Fruit fly (Drosophila melanogaster): ENCODE results near the gene Rpn3.

Rpn3 gene

DNA sequence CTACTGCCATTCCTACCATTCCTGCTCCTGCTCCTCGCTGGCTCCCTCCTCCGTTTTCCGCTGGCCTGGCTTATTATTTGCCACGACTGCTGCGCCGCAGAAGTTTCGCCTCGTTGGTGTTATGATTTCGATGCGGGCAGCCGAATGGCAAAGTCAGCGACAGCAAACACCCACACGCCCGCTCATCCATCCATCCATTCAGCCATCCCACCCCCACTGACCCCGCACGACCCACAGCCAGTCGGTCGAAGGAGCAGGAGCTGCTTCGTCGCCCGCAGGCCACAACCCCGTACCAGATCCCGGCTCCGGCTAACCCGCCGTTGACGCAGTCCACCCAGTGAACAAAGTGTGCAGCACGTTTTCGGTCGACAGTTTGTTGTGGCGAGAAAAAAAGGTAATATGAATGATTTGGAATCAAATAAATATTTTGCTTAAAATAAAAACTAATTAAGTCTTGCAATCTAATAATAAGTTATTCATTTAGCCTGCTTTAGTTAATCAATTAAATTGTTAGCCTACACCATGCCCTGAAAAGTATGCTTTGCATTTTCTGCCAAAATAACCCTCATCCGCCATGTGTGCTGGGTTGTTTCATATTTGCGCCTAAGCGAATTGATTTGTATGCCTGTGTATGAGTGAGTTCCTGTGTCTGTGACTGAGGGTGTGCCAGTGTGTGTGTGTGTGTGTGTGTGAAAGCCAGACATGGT lies 24.9 kb upstream of the Rpn3 start (continued):
- TF ChIP-seq HHEX (GFP tag; optimal IDR thresholded peaks at IDR 0.05): peak; percentile 14
- TF ChIP-seq Hr3 (GFP tag; optimal IDR thresholded peaks at IDR 0.05): no peak
- TF ChIP-seq wdn (GFP tag; IDR thresholded peaks at IDR 0.05): no peak
- no peak for TF ChIP-seq da (GFP tag; optimal IDR thresholded peaks at IDR 0.05)
- TF ChIP-seq CG17568 (GFP tag; optimal IDR thresholded peaks at IDR 0.05): no peak
- TF ChIP-seq slp2 (GFP tag; optimal IDR thresholded peaks at IDR 0.05): no peak
- TF ChIP-seq CG9797 (GFP tag; optimal IDR thresholded peaks at IDR 0.05): no peak
- TF ChIP-seq CG12236 (GFP tag; optimal IDR thresholded peaks at IDR 0.05): no peak
- TF ChIP-seq chinmo (GFP tag; IDR thresholded peaks at IDR 0.05; ENCODE audit: partially characterized antibody): no peak
- peak; percentile 35 for TF ChIP-seq CG1603 (tag; optimal IDR thresholded peaks at IDR 0.05)
- no peak for TF ChIP-seq CG11560 (tag; IDR thresholded peaks at IDR 0.05)
- no peak for TF ChIP-seq ato (GFP tag; IDR thresholded peaks at IDR 0.05; ENCODE audit: partially characterized antibody)
- peak; percentile 6 for TF ChIP-seq CG16863 (GFP tag; optimal IDR thresholded peaks at IDR 0.05)
- no peak for TF ChIP-seq pfk (GFP tag; optimal IDR thresholded peaks at IDR 0.05)
- TF ChIP-seq Chrac-16 (GFP tag; optimal IDR thresholded peaks at IDR 0.05): peak; percentile 23
- TF ChIP-seq Awh (GFP tag; IDR thresholded peaks at IDR 0.05): no peak
- no peak for TF ChIP-seq jigr1 (GFP tag; IDR thresholded peaks at IDR 0.05)
- no peak for TF ChIP-seq CG8089 (GFP tag; optimal IDR thresholded peaks at IDR 0.05)
- no peak for TF ChIP-seq shn (GFP tag; optimal IDR thresholded peaks at IDR 0.05)
- no peak for TF ChIP-seq CG33557 (GFP tag; optimal IDR thresholded peaks at IDR 0.05)
- TF ChIP-seq croc (GFP tag; conservative IDR thresholded peaks at IDR 0.05): peak; percentile 20; the same call in 2 of the 3 replicates
- no peak for TF ChIP-seq Dip2 (GFP tag; IDR thresholded peaks at IDR 0.05)
- no peak for TF ChIP-seq CG6654 (GFP tag; optimal IDR thresholded peaks at IDR 0.05)
- peak; percentile 25 for TF ChIP-seq Asciz (GFP tag; optimal IDR thresholded peaks at IDR 0.05)
- TF ChIP-seq Oli (tag; optimal IDR thresholded peaks at IDR 0.05): peak; percentile 57
- peak; percentile 79 for TF ChIP-seq crol (GFP tag; IDR thresholded peaks at IDR 0.05)
- TF ChIP-seq sens-2 (GFP tag; IDR thresholded peaks at IDR 0.05): no peak
- TF ChIP-seq CG31224 (GFP tag; IDR thresholded peaks at IDR 0.05): no peak
- TF ChIP-seq rib (GFP tag; IDR thresholded peaks at IDR 0.05): no peak
- TF ChIP-seq Dbx (GFP tag; IDR thresholded peaks at IDR 0.05): no peak
- no peak for TF ChIP-seq CG6254 (GFP tag; optimal IDR thresholded peaks at IDR 0.05)
- TF ChIP-seq peb (GFP tag; IDR thresholded peaks at IDR 0.05): no peak
- TF ChIP-seq tll (GFP tag; optimal IDR thresholded peaks at IDR 0.05): no peak
- peak; percentile 53; the same call in 2 of the 3 replicates for TF ChIP-seq CG17361 (GFP tag; IDR thresholded peaks at IDR 0.05)
- no peak for TF ChIP-seq Camta (GFP tag; optimal IDR thresholded peaks at IDR 0.05)
- no peak for TF ChIP-seq maf-S (GFP tag; optimal IDR thresholded peaks at IDR 0.05)
- TF ChIP-seq ken (GFP tag; IDR thresholded peaks at IDR 0.05): 0 out of 3 replicates have a peak, but pooled peaks have one; percentile 16
- TF ChIP-seq zen2 (GFP tag; IDR thresholded peaks at IDR 0.05; ENCODE audit: partially characterized antibody): 0 out of 3 replicates have a peak, but pooled peaks have one; percentile 3
- peak; percentile 34 for TF ChIP-seq pho (GFP tag; optimal IDR thresholded peaks at IDR 0.05)
- peak; percentile 56 for TF ChIP-seq CG17385 (GFP tag; optimal IDR thresholded peaks at IDR 0.05)
- no peak for TF ChIP-seq pzg (GFP tag; optimal IDR thresholded peaks at IDR 0.05)
- peak; percentile 61 for TF ChIP-seq Ptx1 (GFP tag; IDR thresholded peaks at IDR 0.05)
- no peak for TF ChIP-seq Dfd (GFP tag; optimal IDR thresholded peaks at IDR 0.05)
- TF ChIP-seq CG8359 (GFP tag; optimal IDR thresholded peaks at IDR 0.05; ENCODE audit: borderline replicate concordance): no peak
- no peak for TF ChIP-seq kni (GFP tag; optimal IDR thresholded peaks at IDR 0.05)
- no peak for TF ChIP-seq yki (optimal IDR thresholded peaks at IDR 0.05)
- peak; percentile 55 for TF ChIP-seq Sox102F (GFP tag; optimal IDR thresholded peaks at IDR 0.05)
- TF ChIP-seq CG13123 (GFP tag; optimal IDR thresholded peaks at IDR 0.05): no peak
- no peak for TF ChIP-seq C15 (GFP tag; IDR thresholded peaks at IDR 0.05)
- TF ChIP-seq CG15514 (GFP tag; optimal IDR thresholded peaks at IDR 0.05): peak; percentile 43
